Worm (Caenorhabditis elegans) whole organism, L4 larva: ENCODE results near the gene ncr-2.

Source experiments
- D1046.2 ChIP-seq: fragments of 200-800 bp; sonication (Bioruptor generic); IDR thresholded peaks from 2 replicates; pipeline ENCODE4 v1.3.6; 2022; ENCODE audit warnings: missing genetic modification characterization, missing compliant biosample characterization
- F49E8.2 ChIP-seq: sonication (generic microtip); optimal IDR thresholded peaks from 2 replicates; lab custom pipeline; 2016; ENCODE audit warnings: missing compliant biosample characterization, mild to moderate bottlenecking, missing genetic modification characterization, borderline replicate concordance
- T20F7.1 ChIP-seq: fragments of 200-800 bp; sonication (Bioruptor generic); optimal IDR thresholded peaks from 2 replicates; lab custom pipeline; 2018; ENCODE audit warnings: mild to moderate bottlenecking, missing genetic modification characterization, missing compliant biosample characterization
- Y5F2A.4 ChIP-seq: fragments of 200-800 bp; sonication (Bioruptor generic); optimal IDR thresholded peaks from 2 replicates; lab custom pipeline; 2018; ENCODE audit warnings: mild to moderate bottlenecking, missing genetic modification characterization, missing compliant biosample characterization
- aha-1 ChIP-seq: fragments of 150-350 bp; peaks from one replicate; lab custom pipeline; 2014; ENCODE audit warnings: missing biosample characterization, missing genetic modification characterization
- ama-1 ChIP-seq: fragments of 150-350 bp; optimal IDR thresholded peaks from 2 replicates; lab custom pipeline; 2014; ENCODE audit warnings: inconsistent platforms, mixed read lengths
- ceh-32 ChIP-seq: sonication (generic microtip); optimal IDR thresholded peaks from 2 replicates; lab custom pipeline; 2016; ENCODE audit warnings: mild to moderate bottlenecking, missing genetic modification characterization, missing compliant biosample characterization; ENCODE audit not compliant: poor library complexity
- ceh-62 ChIP-seq: sonication (generic microtip); optimal IDR thresholded peaks from 2 replicates; lab custom pipeline; 2017; ENCODE audit warnings: missing biosample characterization, missing genetic modification characterization
- ces-1 ChIP-seq: fragments of 150-350 bp; sonication (generic microtip); optimal IDR thresholded peaks from 4 replicates; lab custom pipeline; 2014; ENCODE audit warnings: missing biosample characterization, missing genetic modification reagents, missing genetic modification characterization
- daf-16 ChIP-seq, 3 experiments: sonication (generic microtip); optimal IDR thresholded peaks; 2 replicates each; lab custom pipeline; 2016 to 2017; ENCODE audit warnings: missing genetic modification characterization in 3 of 3, missing genetic modification reagents in 3 of 3, mild to moderate bottlenecking in 2 of 3, missing compliant biosample characterization in 2 of 3, missing biosample characterization in 1 of 3, moderate library complexity in 1 of 3
- dmd-6 ChIP-seq: fragments of 200-800 bp; sonication (Bioruptor generic); IDR thresholded peaks from 2 replicates; pipeline ENCODE4 v1.3.6; 2022; ENCODE audit warnings: missing genetic modification reagents, missing genetic modification characterization, missing compliant biosample characterization
- dmd-8 ChIP-seq: fragments of 200-800 bp; sonication (Bioruptor generic); IDR thresholded peaks from 2 replicates; pipeline ENCODE4 v1.3.6; 2022; ENCODE audit warnings: missing genetic modification characterization, missing compliant biosample characterization
- dpl-1 ChIP-seq: fragments of 150-350 bp; optimal IDR thresholded peaks from 2 replicates; lab custom pipeline; 2014; ENCODE audit warnings: missing biosample characterization, missing genetic modification reagents, missing genetic modification characterization
- egl-27 ChIP-seq: sonication (generic microtip); optimal IDR thresholded peaks from 3 replicates; lab custom pipeline; 2017; ENCODE audit warnings: missing biosample characterization, missing genetic modification reagents, missing genetic modification characterization
- hlh-11 ChIP-seq: fragments of 200-800 bp; sonication (Bioruptor generic); optimal IDR thresholded peaks from 2 replicates; lab custom pipeline; 2018; ENCODE audit warnings: mild to moderate bottlenecking, missing genetic modification characterization, missing compliant biosample characterization
- hlh-30 ChIP-seq: sonication (generic microtip); optimal IDR thresholded peaks from 2 replicates; lab custom pipeline; 2017; ENCODE audit warnings: antibody characterized with exemption, mild to moderate bottlenecking, missing genetic modification characterization, missing compliant biosample characterization; ENCODE audit not compliant: insufficient read depth
- lin-39 ChIP-seq: fragments of 150-350 bp; optimal IDR thresholded peaks from 2 replicates; lab custom pipeline; 2014; ENCODE audit warnings: missing biosample characterization, missing genetic modification reagents, missing genetic modification characterization
- lsy-2 ChIP-seq, 2 experiments: fragments of 150-350 bp in 1 of 2; sonication (generic microtip) in 1 of 2; optimal IDR thresholded peaks; 2 replicates each; lab custom pipeline; 2014 to 2017; ENCODE audit warnings: missing biosample characterization in 2 of 2, missing genetic modification characterization in 2 of 2
- mep-1 ChIP-seq: fragments of 150-350 bp; sonication (generic microtip); optimal IDR thresholded peaks from 3 replicates; lab custom pipeline; 2014; ENCODE audit warnings: missing biosample characterization, missing genetic modification characterization
- mes-2 ChIP-seq: sonication (generic microtip); optimal IDR thresholded peaks from 2 replicates; lab custom pipeline; 2016; ENCODE audit warnings: missing genotype, mild to moderate bottlenecking, missing genetic modification characterization, missing compliant biosample characterization; ENCODE audit not compliant: poor library complexity, severe bottlenecking
- mxl-2 ChIP-seq: fragments of 200-800 bp; sonication (Bioruptor generic); conservative IDR thresholded peaks from 2 replicates; pipeline ENCODE4 v1.3.6; 2022; ENCODE audit warnings: missing genetic modification reagents, missing genetic modification characterization, missing compliant biosample characterization
- nhr-111 ChIP-seq: fragments of 200-800 bp; sonication (Bioruptor generic); optimal IDR thresholded peaks from 2 replicates; lab custom pipeline; 2018; ENCODE audit warnings: mild to moderate bottlenecking, missing genetic modification characterization, missing compliant biosample characterization
- rbr-2 ChIP-seq: sonication (generic microtip); optimal IDR thresholded peaks from 2 replicates; lab custom pipeline; 2016; ENCODE audit warnings: missing genotype, missing genetic modification characterization, missing compliant biosample characterization
- sdz-12 ChIP-seq: fragments of 200-800 bp; sonication (Bioruptor generic); optimal IDR thresholded peaks from 2 replicates; lab custom pipeline; 2018; ENCODE audit warnings: mild to moderate bottlenecking, missing genetic modification characterization, missing compliant biosample characterization
- snpc-1.2 ChIP-seq: fragments of 200-800 bp; sonication (Bioruptor generic); IDR thresholded peaks from 2 replicates; pipeline ENCODE4 v1.3.6; 2022; ENCODE audit warnings: missing genetic modification reagents, missing genetic modification characterization, missing compliant biosample characterization
- snpc-4 ChIP-seq: fragments of 150-350 bp; optimal IDR thresholded peaks from 2 replicates; lab custom pipeline; 2014; ENCODE audit warnings: missing biosample characterization, missing genetic modification characterization
- unc-130 ChIP-seq: sonication (generic microtip); optimal IDR thresholded peaks from 2 replicates; lab custom pipeline; 2016; ENCODE audit warnings: missing genetic modification reagents, missing genetic modification characterization, missing compliant biosample characterization
- unc-62 ChIP-seq, 3 experiments: fragments of 150-350 bp in 1 of 3; sonication (generic microtip); optimal IDR thresholded peaks in 2 of 3; peaks in 1 of 3; 1 replicate in 1 of 3; 2 replicates in 2 of 3; lab custom pipeline; 2014 to 2017; ENCODE audit warnings: missing biosample characterization in 3 of 3, missing genetic modification characterization in 3 of 3, missing genetic modification reagents in 3 of 3, missing genotype in 1 of 3
- zag-1 ChIP-seq: fragments of 150-350 bp; optimal IDR thresholded peaks from 2 replicates; lab custom pipeline; 2014; ENCODE audit warnings: missing biosample characterization, missing genetic modification characterization

ncr-2 gene

ce11 chrIII:8307356-8307755 is 49.2 kb downstream of the ncr-2 start, which contains the start of the genes F10E9.7 and F10E9.5 (continued):
- TF ChIP-seq snpc-1.2 (GFP tag; lab: Robert Waterston, UW) = no peak
- no peak for TF ChIP-seq dmd-8 (GFP tag; lab: Robert Waterston, UW)
- TF ChIP-seq dpl-1 (GFP tag; lab: Kevin White, UChicago) = peak; percentile 96

ce11 chrIII:8308238-8308637 is 50.1 kb downstream of the ncr-2 start, which contains the start of gene F10E9.4:
F10E9.4 (plus strand) TSS chrIII:8308538.
- TF ChIP-seq ceh-32 (no peak), egl-27 (tag; lab: Kevin White, UChicago) (no peak), snpc-4 (tag; lab: Kevin White, UChicago) (no peak), lin-39 (tag; lab: Kevin White, UChicago) (no peak), ceh-62 (no peak), sdz-12 (GFP tag; lab: Kevin White, UChicago) (no peak), unc-130 (GFP tag; lab: Kevin White, UChicago) (no peak), nhr-111 (GFP tag; lab: Kevin White, UChicago) (no peak), hlh-30 (no peak), zag-1 (tag; lab: Kevin White, UChicago) (no peak), D1046.2 (GFP tag; lab: Robert Waterston, UW) (no peak), ces-1 (GFP tag; lab: Kevin White, UChicago) (no peak), Y5F2A.4 (GFP tag; lab: Kevin White, UChicago) (no peak), rbr-2 (no peak)

ce11 chrIII:8310239-8311057 is 52.3 kb downstream of the ncr-2 start, which contains the start of gene F10E9.3:
F10E9.3 (plus strand) TSS chrIII:8311007.
- TF ChIP-seq mes-2 (tag; lab: Kevin White, UChicago) (peak; percentile 72), T20F7.1 (GFP tag; lab: Kevin White, UChicago) (peak; percentile 13), hlh-11 (no peak), ceh-32 (no peak), ama-1 (peak; percentile 32), daf-16 (GFP tag; optimal IDR thresholded peaks at IDR 0.05; lab: Kevin White, UChicago) (no peak), daf-16 (tag; optimal IDR thresholded peaks at IDR 0.05; lab: Kevin White, UChicago) (peak; percentile 12), dmd-6 (no peak), aha-1 (tag; lab: Kevin White, UChicago) (peak; percentile 68), mxl-2 (GFP tag; lab: Robert Waterston, UW) (no peak), dpl-1 (GFP tag; lab: Kevin White, UChicago) (peak; percentile 38), unc-62 (GFP tag; optimal IDR thresholded peaks at IDR 0.05 in 1 of 2; lab: Kevin White, UChicago) (peak in 1 of 2 experiments; percentile 93), unc-62 (tag; optimal IDR thresholded peaks at IDR 0.05; lab: Kevin White, UChicago) (no peak), lsy-2 (tag; optimal IDR thresholded peaks at IDR 0.05; lab: Kevin White, UChicago) (peak in 1 of 2 experiments; percentile 96)

ce11 chrIII:8312393-8312792 is 54.2 kb downstream of the ncr-2 start, which contains the start of gene F10E9.2:
F10E9.2 (plus strand) TSS chrIII:8312693.
- no peak for TF ChIP-seq F49E8.2 (tag; lab: Kevin White, UChicago)
- TF ChIP-seq mep-1 (tag; lab: Kevin White, UChicago) = peak; percentile 2
